Worm (Caenorhabditis elegans) whole organism, late embryonic: ENCODE results near the gene slc-28.1.

Experiments
- C08G9.2 ChIP-seq: sonication (generic microtip); optimal IDR thresholded peaks from 2 replicates; lab custom pipeline; 2016; ENCODE audit warnings: mild to moderate bottlenecking, missing genetic modification characterization, moderate library complexity, missing compliant biosample characterization
- F13H6.1 ChIP-seq: sonication (generic microtip); optimal IDR thresholded peaks from 2 replicates; lab custom pipeline; 2016; ENCODE audit warnings: missing genetic modification characterization, missing compliant biosample characterization
- K02D7.2 ChIP-seq: sonication (generic microtip); optimal IDR thresholded peaks from 2 replicates; lab custom pipeline; 2017; ENCODE audit warnings: mild to moderate bottlenecking, missing genetic modification characterization, missing compliant biosample characterization
- ahr-1 ChIP-seq: sonication (generic microtip); optimal IDR thresholded peaks from 2 replicates; lab custom pipeline; 2016; ENCODE audit warnings: missing genetic modification characterization, missing compliant biosample characterization
- ama-1 ChIP-seq: fragments of 150-350 bp; optimal IDR thresholded peaks from 2 replicates; lab custom pipeline; 2014
- ceh-18 ChIP-seq: sonication (generic microtip); optimal IDR thresholded peaks from 2 replicates; lab custom pipeline; 2016; ENCODE audit warnings: missing genetic modification characterization, missing compliant biosample characterization
- ceh-19 ChIP-seq: fragments of 200-800 bp; sonication (Bioruptor generic); optimal IDR thresholded peaks from 2 replicates; lab custom pipeline; 2018; ENCODE audit warnings: mild to moderate bottlenecking, missing genetic modification characterization, missing compliant biosample characterization
- ceh-22 ChIP-seq: sonication (generic microtip); optimal IDR thresholded peaks from 2 replicates; lab custom pipeline; 2017; ENCODE audit warnings: missing biosample characterization, missing genetic modification characterization
- ceh-24 ChIP-seq: sonication (generic microtip); optimal IDR thresholded peaks from 2 replicates; lab custom pipeline; 2016; ENCODE audit warnings: mild to moderate bottlenecking, missing genetic modification characterization, missing compliant biosample characterization
- ceh-30 ChIP-seq: fragments of 150-350 bp; optimal IDR thresholded peaks from 2 replicates; lab custom pipeline; 2014; ENCODE audit warnings: missing biosample characterization, missing genetic modification characterization
- ceh-31 ChIP-seq: sonication (generic microtip); optimal IDR thresholded peaks from 2 replicates; lab custom pipeline; 2016; ENCODE audit warnings: missing genetic modification characterization, missing compliant biosample characterization
- ceh-34 ChIP-seq: sonication (generic microtip); optimal IDR thresholded peaks from 2 replicates; lab custom pipeline; 2016; ENCODE audit warnings: mild to moderate bottlenecking, missing genetic modification characterization, missing compliant biosample characterization
- ceh-45 ChIP-seq: fragments of 200-800 bp; sonication (Bioruptor generic); IDR thresholded peaks from 2 replicates; pipeline ENCODE4 v1.3.6; 2022; ENCODE audit warnings: missing genetic modification reagents, missing genetic modification characterization, missing compliant biosample characterization
- ceh-6 ChIP-seq: fragments of 200-800 bp; sonication (Bioruptor generic); optimal IDR thresholded peaks from 2 replicates; lab custom pipeline; 2018; ENCODE audit warnings: mild to moderate bottlenecking, missing genetic modification characterization, missing compliant biosample characterization
- ceh-9 ChIP-seq: sonication (generic microtip); optimal IDR thresholded peaks from 2 replicates; lab custom pipeline; 2016; ENCODE audit warnings: mild to moderate bottlenecking, missing genetic modification characterization, inconsistent platforms, missing compliant biosample characterization
- che-1 ChIP-seq: sonication (generic microtip); optimal IDR thresholded peaks from 2 replicates; lab custom pipeline; 2016; ENCODE audit warnings: mild to moderate bottlenecking, missing genetic modification characterization, missing compliant biosample characterization
- dmd-4 ChIP-seq: sonication (generic microtip); optimal IDR thresholded peaks from 2 replicates; lab custom pipeline; 2016; ENCODE audit warnings: borderline replicate concordance, missing genetic modification characterization, missing compliant biosample characterization
- dve-1 ChIP-seq: sonication (generic microtip); optimal IDR thresholded peaks from 2 replicates; lab custom pipeline; 2017; ENCODE audit warnings: antibody characterized with exemption, mild to moderate bottlenecking, missing genetic modification characterization, missing compliant biosample characterization
- elt-2 ChIP-seq: sonication (generic microtip); optimal IDR thresholded peaks from 2 replicates; lab custom pipeline; 2016; ENCODE audit warnings: missing genetic modification reagents, missing genetic modification characterization, missing compliant biosample characterization
- fkh-10 ChIP-seq: fragments of 150-350 bp; optimal IDR thresholded peaks from 2 replicates; lab custom pipeline; 2014; ENCODE audit warnings: missing biosample characterization, missing genetic modification reagents, missing genetic modification characterization
- fkh-6 ChIP-seq: sonication (generic microtip); optimal IDR thresholded peaks from 2 replicates; lab custom pipeline; 2016; ENCODE audit warnings: missing genetic modification characterization, missing compliant biosample characterization
- hlh-15 ChIP-seq: sonication (generic microtip); optimal IDR thresholded peaks from 2 replicates; lab custom pipeline; 2016; ENCODE audit warnings: missing genetic modification characterization, missing compliant biosample characterization
- hlh-30 ChIP-seq: sonication (generic microtip); optimal IDR thresholded peaks from 2 replicates; lab custom pipeline; 2017; ENCODE audit warnings: antibody characterized with exemption, missing genetic modification characterization, missing compliant biosample characterization; ENCODE audit not compliant: insufficient read depth
- hlh-6 ChIP-seq: sonication (generic microtip); optimal IDR thresholded peaks from 2 replicates; lab custom pipeline; 2016; ENCODE audit warnings: missing genotype, missing genetic modification characterization, missing compliant biosample characterization
- hlh-8 ChIP-seq: sonication (generic microtip); optimal IDR thresholded peaks from 2 replicates; lab custom pipeline; 2016; ENCODE audit warnings: missing genotype, missing genetic modification characterization, missing compliant biosample characterization
- madf-2 ChIP-seq: sonication (generic microtip); optimal IDR thresholded peaks from 2 replicates; lab custom pipeline; 2017; ENCODE audit warnings: missing genetic modification characterization, missing compliant biosample characterization
- nhr-11 ChIP-seq: fragments of 150-350 bp; optimal IDR thresholded peaks from 2 replicates; lab custom pipeline; 2014; ENCODE audit warnings: missing biosample characterization, missing genetic modification characterization
- npax-4 ChIP-seq: sonication (generic microtip); optimal IDR thresholded peaks from 2 replicates; lab custom pipeline; 2016; ENCODE audit warnings: missing genetic modification characterization, missing compliant biosample characterization
- pag-3 ChIP-seq: sonication (generic microtip); optimal IDR thresholded peaks from 2 replicates; lab custom pipeline; 2016; ENCODE audit warnings: missing compliant biosample characterization, missing genetic modification characterization, borderline replicate concordance
- pat-9 ChIP-seq: fragments of 200-800 bp; sonication (Bioruptor generic); optimal IDR thresholded peaks from 2 replicates; lab custom pipeline; 2018; ENCODE audit warnings: mild to moderate bottlenecking, missing genetic modification characterization, moderate library complexity, missing compliant biosample characterization
- pha-4 ChIP-seq: fragments of 150-350 bp; optimal IDR thresholded peaks from 2 replicates; lab custom pipeline; 2018; ENCODE audit warnings: missing biosample characterization, missing genetic modification reagents, missing genetic modification characterization
- pqm-1 ChIP-seq: sonication (generic microtip); optimal IDR thresholded peaks from 2 replicates; lab custom pipeline; 2016; ENCODE audit warnings: missing genetic modification characterization, missing compliant biosample characterization
- sox-2 ChIP-seq: fragments of 200-800 bp; sonication (Bioruptor generic); IDR thresholded peaks from 2 replicates; pipeline ENCODE4 v1.3.6; 2022; ENCODE audit warnings: missing genetic modification reagents, missing genetic modification characterization, missing compliant biosample characterization
- sox-4 ChIP-seq: sonication (generic microtip); optimal IDR thresholded peaks from 2 replicates; lab custom pipeline; 2017; ENCODE audit warnings: mild to moderate bottlenecking, missing genetic modification characterization, inconsistent platforms, missing compliant biosample characterization
- syd-9 ChIP-seq: sonication (generic microtip); optimal IDR thresholded peaks from 2 replicates; lab custom pipeline; 2016; ENCODE audit warnings: mild to moderate bottlenecking, missing genetic modification characterization, moderate library complexity, missing compliant biosample characterization
- ttx-3 ChIP-seq: sonication (generic microtip); optimal IDR thresholded peaks from 2 replicates; lab custom pipeline; 2016; ENCODE audit warnings: missing genetic modification reagents, missing genetic modification characterization, missing compliant biosample characterization
- unc-55 ChIP-seq: sonication (generic microtip); optimal IDR thresholded peaks from 2 replicates; lab custom pipeline; 2017; ENCODE audit warnings: missing biosample characterization, missing genetic modification reagents, missing genetic modification characterization
- unc-86 ChIP-seq: sonication (generic microtip); optimal IDR thresholded peaks from 2 replicates; lab custom pipeline; 2016; ENCODE audit warnings: missing genetic modification characterization, missing compliant biosample characterization
- zip-5 ChIP-seq: sonication (generic microtip); optimal IDR thresholded peaks from 2 replicates; lab custom pipeline; 2016; ENCODE audit warnings: missing genetic modification characterization, missing compliant biosample characterization

slc-28.1 gene

ce11 chrV:3463514-3463913, at the start of gene slc-28.1:
Gene slc-28.1 (plus strand): TSS chrV:3463814.
- TF ChIP-seq npax-4 (no peak), pha-4 (no peak), zip-5 (no peak), F13H6.1 (tag; lab: Kevin White, UChicago) (no peak), syd-9 (no peak), madf-2 (tag; lab: Kevin White, UChicago) (no peak), unc-55 (GFP tag; lab: Kevin White, UChicago) (no peak), elt-2 (no peak), hlh-30 (tag; lab: Kevin White, UChicago) (no peak), sox-2 (GFP tag; lab: Robert Waterston, UW) (no peak), pag-3 (tag; lab: Kevin White, UChicago) (no peak), ahr-1 (tag; lab: Kevin White, UChicago) (no peak), ama-1 (lab: Kevin White, UChicago) (no peak), ceh-45 (GFP tag; lab: Robert Waterston, UW) (no peak), ttx-3 (tag; lab: Kevin White, UChicago) (no peak), ceh-22 (tag; lab: Kevin White, UChicago) (no peak), dmd-4 (tag; lab: Kevin White, UChicago) (no peak), hlh-6 (tag; lab: Kevin White, UChicago) (no peak), ceh-34 (tag; lab: Kevin White, UChicago) (no peak)
- TF ChIP-seq, all 69 proteins: peak for 0

ce11 chrV:3417928-3418327, 45.7 kb upstream of the slc-28.1 start, which contains the start of gene T20D4.3:
Gene T20D4.3 (plus strand): TSS chrV:3418228.
- TF ChIP-seq nhr-11 (tag; lab: Kevin White, UChicago) (no peak), ceh-31 (tag; lab: Kevin White, UChicago) (no peak), pat-9 (tag; lab: Kevin White, UChicago) (no peak), elt-2 (no peak), ceh-22 (tag; lab: Kevin White, UChicago) (no peak), fkh-10 (no peak), fkh-6 (tag; lab: Kevin White, UChicago) (no peak)
- TF ChIP-seq, all 69 proteins: peak for 0

ce11 chrV:3424341-3424740, 39.3 kb upstream of the slc-28.1 start, which contains the start of gene srab-21:
Gene srab-21 (minus strand): TSS chrV:3424441.
- no peak for TF ChIP-seq ceh-6 (GFP tag; lab: Kevin White, UChicago)
- TF ChIP-seq ttx-3 (tag; lab: Kevin White, UChicago) = no peak
- no peak for TF ChIP-seq K02D7.2 (tag; lab: Kevin White, UChicago)
- TF ChIP-seq hlh-15 (tag; lab: Kevin White, UChicago) = no peak
- TF ChIP-seq ceh-34 (tag; lab: Kevin White, UChicago) = no peak
- TF ChIP-seq ceh-19 (GFP tag; lab: Kevin White, UChicago) = no peak
- TF ChIP-seq F13H6.1 (tag; lab: Kevin White, UChicago) = no peak

ce11 chrV:3426076-3426475, 37.5 kb upstream of the slc-28.1 start, which contains the start of gene srab-22:
Gene srab-22 (plus strand): TSS chrV:3426376.
- no peak for TF ChIP-seq ceh-24 (tag; lab: Kevin White, UChicago)
- TF ChIP-seq pqm-1 = no peak
- no peak for TF ChIP-seq ceh-19 (GFP tag; lab: Kevin White, UChicago)
- no peak for TF ChIP-seq hlh-15 (tag; lab: Kevin White, UChicago)
- TF ChIP-seq ceh-18 (tag; lab: Kevin White, UChicago) = no peak

ce11 chrV:3428697-3429096, 34.9 kb upstream of the slc-28.1 start, which contains the start of gene srab-20:
Gene srab-20 (plus strand): TSS chrV:3428997.
- TF ChIP-seq che-1 (no peak), ceh-9 (tag; lab: Kevin White, UChicago) (no peak), sox-2 (GFP tag; lab: Robert Waterston, UW) (no peak), C08G9.2 (tag; lab: Kevin White, UChicago) (no peak), syd-9 (no peak), unc-86 (no peak), pqm-1 (no peak), ceh-22 (tag; lab: Kevin White, UChicago) (no peak), sox-4 (no peak), dve-1 (tag; lab: Kevin White, UChicago) (no peak), ceh-30 (tag; lab: Kevin White, UChicago) (no peak), zip-5 (no peak), ceh-34 (tag; lab: Kevin White, UChicago) (no peak), ceh-18 (tag; lab: Kevin White, UChicago) (no peak), hlh-8 (no peak), fkh-10 (no peak), ttx-3 (tag; lab: Kevin White, UChicago) (no peak)
- TF ChIP-seq, all 69 proteins: peak for 0
